Worm (Caenorhabditis elegans): ENCODE data around the gene F26F12.8.
A peak's percentile ranks its signal among the peaks of the same experiment; 100 is the strongest.

The F26F12.8 gene

DNA sequence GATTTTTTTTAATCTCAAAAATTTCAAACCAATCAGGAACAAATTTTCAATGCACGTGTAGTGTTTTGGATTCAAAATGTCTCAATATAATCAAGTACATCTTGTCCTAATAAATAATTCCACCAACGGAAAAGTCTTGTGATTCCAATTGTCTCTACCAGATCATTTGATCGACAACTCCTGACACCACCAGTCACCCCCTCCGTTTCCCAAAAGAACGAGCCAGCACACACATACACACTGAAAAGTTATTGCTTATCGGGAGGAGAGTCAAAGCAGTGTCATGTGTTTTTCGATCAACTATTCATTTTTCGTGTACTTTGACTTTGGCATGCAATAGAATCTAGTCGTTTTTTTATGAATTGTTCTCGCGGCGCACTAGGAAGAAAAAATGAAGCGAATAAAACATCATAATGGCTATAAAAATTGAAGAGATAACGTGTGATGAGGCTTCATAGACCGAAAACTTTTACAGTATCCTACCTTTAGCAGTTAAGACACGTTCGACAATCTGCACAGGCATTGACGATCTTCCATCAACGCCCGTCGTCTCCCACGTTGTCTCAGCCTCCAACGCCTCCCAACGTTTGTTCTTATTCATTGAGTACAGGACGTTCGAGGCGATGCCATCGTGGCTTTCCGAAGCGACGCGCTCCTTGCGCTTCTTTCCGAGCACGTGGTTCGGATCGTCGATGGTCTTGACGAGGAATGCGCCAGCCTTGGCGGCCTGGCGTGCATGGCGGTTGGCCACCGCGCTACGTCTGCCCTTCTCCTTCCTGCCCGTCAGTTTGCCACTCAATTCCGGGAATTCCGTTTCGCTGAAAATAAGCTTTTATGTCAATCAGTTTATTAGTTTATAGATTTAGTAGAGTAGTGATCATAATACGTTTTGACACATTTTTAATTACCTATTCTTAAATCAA, 18.7 kb downstream of the F26F12.8 start:
- TF ChIP-seq lin-38 (GFP tag; IDR thresholded peaks at IDR 0.05), result peak; percentile 4; the same call in 1 of the 2 replicates
- no peak for TF ChIP-seq daf-16 (GFP tag; optimal IDR thresholded peaks at IDR 0.05)
- peak; percentile 72 for TF ChIP-seq daf-16 (tag; optimal IDR thresholded peaks at IDR 0.05)
- no peak for TF ChIP-seq ctbp-1 (GFP tag; IDR thresholded peaks at IDR 0.05)
- peak; percentile 16 for TF ChIP-seq ama-1 (optimal IDR thresholded peaks at IDR 0.05)
- no peak for TF ChIP-seq ztf-11 (tag; optimal IDR thresholded peaks at IDR 0.05)
- TF ChIP-seq lsy-2 (tag; optimal IDR thresholded peaks at IDR 0.05), result peak in 1 of 2 experiments; percentile 50
- peak; percentile 10; the same call in 1 of the 2 replicates for TF ChIP-seq T26A8.4 (GFP tag; IDR thresholded peaks at IDR 0.05)
- TF ChIP-seq madf-5 (GFP tag; IDR thresholded peaks at IDR 0.05), result no peak
- peak in 1 of 2 experiments; percentile 5 for TF ChIP-seq hif-1 (tag; optimal IDR thresholded peaks at IDR 0.05)
- TF ChIP-seq hlh-11 (tag; optimal IDR thresholded peaks at IDR 0.05), result peak; percentile 89
- peak; percentile 34 to 74 for TF ChIP-seq mdl-1 (tag; optimal IDR thresholded peaks at IDR 0.05)
- TF ChIP-seq mep-1 (tag; optimal IDR thresholded peaks at IDR 0.05), result peak; percentile 64
- TF ChIP-seq mxl-2 (GFP tag; conservative IDR thresholded peaks at IDR 0.05), result 0 out of 2 replicates have a peak, but pooled peaks have one; percentile 4
- peak; percentile 78 for TF ChIP-seq nhr-11 (tag; optimal IDR thresholded peaks at IDR 0.05)
- no peak for TF ChIP-seq gei-8 (GFP tag; optimal IDR thresholded peaks at IDR 0.05)
- TF ChIP-seq ztf-7 (tag; optimal IDR thresholded peaks at IDR 0.05), result no peak
- TF ChIP-seq dve-1 (tag; optimal IDR thresholded peaks at IDR 0.05; ENCODE audit: insufficient read depth), result peak; percentile 93
- TF ChIP-seq aha-1 (tag), result peak; percentile 70
- 0 out of 2 replicates have a peak, but pooled peaks have one; percentile 30 for TF ChIP-seq nhr-42 (GFP tag; IDR thresholded peaks at IDR 0.05)
- TF ChIP-seq F26F4.8 (GFP tag; conservative IDR thresholded peaks at IDR 0.05), result no peak
- TF ChIP-seq ZK337.2 (GFP tag; IDR thresholded peaks at IDR 0.05), result no peak
- no peak for TF ChIP-seq jun-1 (tag; optimal IDR thresholded peaks at IDR 0.05)
- no peak for TF ChIP-seq lin-15B (tag; optimal IDR thresholded peaks at IDR 0.05)
- TF ChIP-seq ceh-20 (GFP tag; IDR thresholded peaks at IDR 0.05), result 0 out of 2 replicates have a peak, but pooled peaks have one; percentile 42
- TF ChIP-seq hlh-30 (tag; optimal IDR thresholded peaks at IDR 0.05; ENCODE audit: insufficient read depth), result peak; percentile 97
- no peak for TF ChIP-seq fkh-10 (GFP tag; optimal IDR thresholded peaks at IDR 0.05)
- TF ChIP-seq spr-3 (GFP tag; optimal IDR thresholded peaks at IDR 0.05), result no peak
- no peak for TF ChIP-seq daf-8 (GFP tag; IDR thresholded peaks at IDR 0.05)
- peak in 1 of 2 experiments; percentile 95 for TF ChIP-seq unc-62 (GFP tag; optimal IDR thresholded peaks at IDR 0.05 in 1 of 2)
- no peak for TF ChIP-seq unc-62 (tag; optimal IDR thresholded peaks at IDR 0.05)
- peak; percentile 39 for TF ChIP-seq nhr-102 (tag; optimal IDR thresholded peaks at IDR 0.05)
- 0 out of 2 replicates have a peak, but pooled peaks have one; percentile 13 for TF ChIP-seq saeg-2 (GFP tag; IDR thresholded peaks at IDR 0.05)
- TF ChIP-seq mdt-29 (GFP tag; IDR thresholded peaks at IDR 0.05), result peak; percentile 79
- TF ChIP-seq nhr-25 (tag; optimal IDR thresholded peaks at IDR 0.05; ENCODE audit: borderline replicate concordance, insufficient read depth), result no peak
- TF ChIP-seq egl-43 (GFP tag; IDR thresholded peaks at IDR 0.05), result peak; percentile 59; the same call in 1 of the 2 replicates
- peak; percentile 78 for TF ChIP-seq dmd-6 (GFP tag; IDR thresholded peaks at IDR 0.05)
- no peak for TF ChIP-seq lin-13 (GFP tag; optimal IDR thresholded peaks at IDR 0.05)
- no peak for TF ChIP-seq rbr-2 (tag; optimal IDR thresholded peaks at IDR 0.05)
- TF ChIP-seq R02D3.7 (tag; optimal IDR thresholded peaks at IDR 0.05), result no peak
- TF ChIP-seq mes-2 (tag; optimal IDR thresholded peaks at IDR 0.05; ENCODE audit: poor library complexity, severe bottlenecking), result peak; percentile 11
- TF ChIP-seq set-16 (GFP tag; IDR thresholded peaks at IDR 0.05), result peak; percentile 95
- no peak for TF ChIP-seq lir-3 (tag; optimal IDR thresholded peaks at IDR 0.05)
- TF ChIP-seq nhr-48 (tag; optimal IDR thresholded peaks at IDR 0.05), result peak; percentile 42
- no peak for TF ChIP-seq ceh-62 (tag; optimal IDR thresholded peaks at IDR 0.05)
- TF ChIP-seq egl-27 (tag; optimal IDR thresholded peaks at IDR 0.05), result no peak
- TF ChIP-seq T20F7.1 (GFP tag; optimal IDR thresholded peaks at IDR 0.05), result peak; percentile 62
- TF ChIP-seq vab-7 (GFP tag; IDR thresholded peaks at IDR 0.05), result peak; percentile 21; the same call in 1 of the 2 replicates

Data from whole organism, L4 larva.